Worm (Caenorhabditis elegans) whole organism, young adult: ENCODE results near the gene gcy-14.

Source experiments
- C06A6.2 ChIP-seq: fragments of 200-800 bp; sonication (Bioruptor generic); conservative IDR thresholded peaks from 2 replicates; pipeline ENCODE4 v1.3.6; 2022; ENCODE audit warnings: missing genetic modification characterization, missing compliant biosample characterization
- C17E4.6 ChIP-seq: fragments of 200-800 bp; sonication (Bioruptor generic); IDR thresholded peaks from 2 replicates; pipeline ENCODE4 v1.3.6; 2022; ENCODE audit warnings: missing genetic modification reagents, missing genetic modification characterization, missing compliant biosample characterization
- D2030.7 ChIP-seq: fragments of 200-800 bp; sonication (Bioruptor generic); IDR thresholded peaks from 2 replicates; pipeline ENCODE4 v1.3.6; 2022; ENCODE audit warnings: missing genetic modification reagents, missing genetic modification characterization, missing compliant biosample characterization
- F10E7.11 ChIP-seq: sonication (generic microtip); optimal IDR thresholded peaks from 2 replicates; lab custom pipeline; 2017; ENCODE audit warnings: mild to moderate bottlenecking, missing genetic modification characterization, moderate library complexity, missing compliant biosample characterization
- F22D6.2 ChIP-seq: sonication (generic microtip); optimal IDR thresholded peaks from 2 replicates; lab custom pipeline; 2016; ENCODE audit warnings: mild to moderate bottlenecking, missing genetic modification characterization, missing compliant biosample characterization
- F37B4.10 ChIP-seq: fragments of 200-800 bp; sonication (Bioruptor generic); IDR thresholded peaks from 2 replicates; pipeline ENCODE4 v1.3.6; 2022; ENCODE audit warnings: missing genetic modification characterization, missing compliant biosample characterization
- F39B2.1 ChIP-seq: fragments of 200-800 bp; sonication (Bioruptor generic); IDR thresholded peaks from 2 replicates; pipeline ENCODE4 v1.3.6; 2022; ENCODE audit warnings: missing genetic modification reagents, missing genetic modification characterization, missing compliant biosample characterization
- K12H6.12 ChIP-seq: fragments of 200-800 bp; sonication (Bioruptor generic); optimal IDR thresholded peaks from 2 replicates; lab custom pipeline; 2018; ENCODE audit warnings: mild to moderate bottlenecking, missing genetic modification characterization, missing compliant biosample characterization
- Y53G8AR.9 ChIP-seq: fragments of 200-800 bp; sonication (Bioruptor generic); conservative IDR thresholded peaks from 2 replicates; pipeline ENCODE4 v1.3.6; 2022; ENCODE audit warnings: missing genetic modification reagents, missing genetic modification characterization, missing compliant biosample characterization
- ZK185.1 ChIP-seq: sonication (generic microtip); optimal IDR thresholded peaks from 2 replicates; lab custom pipeline; 2016; ENCODE audit warnings: mild to moderate bottlenecking, missing genetic modification characterization, missing compliant biosample characterization; ENCODE audit not compliant: poor library complexity, severe bottlenecking
- aptf-2 ChIP-seq: fragments of 200-800 bp; sonication (Bioruptor generic); conservative IDR thresholded peaks from 2 replicates; pipeline ENCODE4 v1.3.6; 2022; ENCODE audit warnings: missing genetic modification reagents, missing genetic modification characterization, missing compliant biosample characterization
- bed-1 ChIP-seq: fragments of 200-800 bp; sonication (Bioruptor generic); IDR thresholded peaks from 2 replicates; pipeline ENCODE4 v1.3.6; 2022; ENCODE audit warnings: missing genetic modification reagents, missing genetic modification characterization, missing compliant biosample characterization
- ceh-100 ChIP-seq: fragments of 200-800 bp; sonication (Bioruptor generic); IDR thresholded peaks from 2 replicates; pipeline ENCODE4 v1.3.6; 2022; ENCODE audit warnings: missing genetic modification reagents, missing genetic modification characterization, missing compliant biosample characterization
- ceh-27 ChIP-seq: fragments of 200-800 bp; sonication (Bioruptor generic); optimal IDR thresholded peaks from 2 replicates; lab custom pipeline; 2018; ENCODE audit warnings: mild to moderate bottlenecking, missing genetic modification characterization, moderate library complexity, missing compliant biosample characterization
- ceh-91 ChIP-seq: fragments of 200-800 bp; sonication (Bioruptor generic); IDR thresholded peaks from 2 replicates; pipeline ENCODE4 v1.3.6; 2022; ENCODE audit warnings: missing genetic modification reagents, missing genetic modification characterization, missing compliant biosample characterization
- chd-7 ChIP-seq: sonication (generic microtip); optimal IDR thresholded peaks from 2 replicates; lab custom pipeline; 2016; ENCODE audit warnings: mild to moderate bottlenecking, missing genetic modification characterization, moderate library complexity, missing compliant biosample characterization
- dox-1 ChIP-seq: fragments of 200-800 bp; sonication (Bioruptor generic); IDR thresholded peaks from 2 replicates; pipeline ENCODE4 v1.3.6; 2022; ENCODE audit warnings: missing genetic modification reagents, missing genetic modification characterization, missing compliant biosample characterization
- him-1 ChIP-seq: sonication (generic microtip); optimal IDR thresholded peaks from 2 replicates; lab custom pipeline; 2016; ENCODE audit warnings: missing genotype, missing genetic modification reagents, missing genetic modification characterization, missing compliant biosample characterization
- hsf-1 ChIP-seq: fragments of 200-800 bp; sonication (Bioruptor generic); IDR thresholded peaks from 2 replicates; pipeline ENCODE4 v1.3.6; 2022; ENCODE audit warnings: missing genetic modification reagents, missing genetic modification characterization, missing compliant biosample characterization
- lag-1 ChIP-seq: fragments of 200-800 bp; sonication (Bioruptor generic); IDR thresholded peaks from 2 replicates; pipeline ENCODE4 v1.3.6; 2022; ENCODE audit warnings: missing genetic modification reagents, missing genetic modification characterization, missing compliant biosample characterization
- lin-35 ChIP-seq, 3 experiments: fragments of 150-350 bp in 2 of 3; sonication (generic microtip) in 1 of 3; optimal IDR thresholded peaks; 2 replicates each; lab custom pipeline; 2014 to 2018; ENCODE audit warnings: missing biosample characterization in 3 of 3, missing genetic modification characterization in 3 of 3, missing genetic modification reagents in 3 of 3
- madf-3 ChIP-seq: fragments of 200-800 bp; sonication (Bioruptor generic); IDR thresholded peaks from 2 replicates; pipeline ENCODE4 v1.3.6; 2022; ENCODE audit warnings: missing genetic modification reagents, missing genetic modification characterization, missing compliant biosample characterization
- madf-8 ChIP-seq: fragments of 200-800 bp; sonication (Bioruptor generic); conservative IDR thresholded peaks from 2 replicates; pipeline ENCODE4 v1.3.6; 2022; ENCODE audit warnings: missing genetic modification reagents, missing genetic modification characterization, missing compliant biosample characterization
- nhr-120 ChIP-seq: fragments of 200-800 bp; sonication (Bioruptor generic); IDR thresholded peaks from 2 replicates; pipeline ENCODE4 v1.3.6; 2022; ENCODE audit warnings: missing genetic modification characterization, missing compliant biosample characterization
- nhr-179 ChIP-seq: sonication (generic microtip); optimal IDR thresholded peaks from 2 replicates; lab custom pipeline; 2016; ENCODE audit warnings: mild to moderate bottlenecking, missing genetic modification characterization, missing compliant biosample characterization
- nhr-90 ChIP-seq: sonication (generic microtip); optimal IDR thresholded peaks from 2 replicates; lab custom pipeline; 2016; ENCODE audit warnings: missing genotype, mild to moderate bottlenecking, missing genetic modification characterization, missing compliant biosample characterization
- rcor-1 ChIP-seq: fragments of 200-800 bp; sonication (Bioruptor generic); IDR thresholded peaks from 2 replicates; pipeline ENCODE4 v1.3.6; 2022; ENCODE audit warnings: missing genetic modification reagents, missing genetic modification characterization, missing compliant biosample characterization
- sdz-38 ChIP-seq: sonication (generic microtip); optimal IDR thresholded peaks from 2 replicates; lab custom pipeline; 2016; ENCODE audit warnings: missing genotype, missing genetic modification characterization, missing compliant biosample characterization
- sea-2 ChIP-seq: fragments of 200-800 bp; sonication (Bioruptor generic); IDR thresholded peaks from 2 replicates; pipeline ENCODE4 v1.3.6; 2022; ENCODE audit warnings: missing genetic modification characterization, missing compliant biosample characterization
- snpc-4 ChIP-seq, 5 experiments: fragments of 150-350 bp in 1 of 5; sonication (generic microtip) in 4 of 5; optimal IDR thresholded peaks; 2 replicates each; lab custom pipeline; 2014 to 2018; ENCODE audit warnings: missing genetic modification characterization in 5 of 5, missing biosample characterization in 3 of 5, antibody characterized with exemption in 2 of 5, mild to moderate bottlenecking in 2 of 5, missing compliant biosample characterization in 2 of 5, missing genotype in 2 of 5, moderate library complexity in 2 of 5, missing genetic modification reagents in 1 of 5
- somi-1 ChIP-seq: fragments of 200-800 bp; sonication (Bioruptor generic); optimal IDR thresholded peaks from 2 replicates; lab custom pipeline; 2018; ENCODE audit warnings: mild to moderate bottlenecking, missing genetic modification characterization, missing compliant biosample characterization
- tbp1 ChIP-seq: fragments of 200-800 bp; sonication (Bioruptor generic); optimal IDR thresholded peaks from 2 replicates; lab custom pipeline; 2018; ENCODE audit warnings: mild to moderate bottlenecking, missing genetic modification characterization, missing compliant biosample characterization
- unc-62 ChIP-seq: fragments of 150-350 bp; optimal IDR thresholded peaks from 2 replicates; lab custom pipeline; 2014; ENCODE audit warnings: missing biosample characterization, missing genetic modification reagents, missing genetic modification characterization
- xnd-1 ChIP-seq: sonication (generic microtip); optimal IDR thresholded peaks from 2 replicates; lab custom pipeline; 2016; ENCODE audit warnings: missing genotype, missing genetic modification reagents, missing genetic modification characterization, missing compliant biosample characterization
- ztf-25 ChIP-seq: fragments of 200-800 bp; sonication (Bioruptor generic); IDR thresholded peaks from 2 replicates; pipeline ENCODE4 v1.3.6; 2022; ENCODE audit warnings: missing genetic modification reagents, missing genetic modification characterization, missing compliant biosample characterization

gcy-14 gene

ce11 chrV:14868181-14868580, at the start of gene gcy-14:
gcy-14 (minus strand) TSS chrV:14868281.
- TF ChIP-seq madf-8 (no peak), sdz-38 (tag; lab: Kevin White, UChicago) (no peak), snpc-4 (GFP tag; optimal IDR thresholded peaks at IDR 0.05; lab: Kevin White, UChicago) (no peak), snpc-4 (tag; optimal IDR thresholded peaks at IDR 0.05; lab: Kevin White, UChicago) (no peak), C06A6.2 (no peak), chd-7 (tag; lab: Kevin White, UChicago) (no peak), lag-1 (GFP tag; lab: Robert Waterston, UW) (no peak), madf-3 (GFP tag; lab: Robert Waterston, UW) (no peak)

DNA sequence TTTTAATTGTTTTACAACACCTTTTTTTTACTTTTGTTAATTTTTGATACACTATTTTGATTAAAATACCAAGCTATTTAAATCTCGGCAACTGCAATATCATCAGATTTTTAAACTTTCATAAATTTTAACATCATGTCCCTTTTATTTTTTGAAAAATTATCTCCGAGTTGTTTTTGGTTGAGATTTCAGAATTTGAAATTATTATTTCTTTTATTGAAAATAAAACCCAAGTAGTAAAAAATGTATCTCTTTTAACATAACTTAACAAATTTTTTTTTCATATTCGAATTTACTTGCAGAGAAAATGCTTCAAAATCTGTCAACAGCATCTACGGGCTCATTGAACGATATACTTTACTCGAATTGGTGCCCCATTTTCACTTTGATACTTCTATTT, 47.5 kb upstream of the gcy-14 start, which contains the start of gene H12D21.11:
Gene H12D21.11 (plus strand): TSS at position 301 of the 400 bp plus-strand sequence.
- TF ChIP-seq ceh-91 (GFP tag; lab: Robert Waterston, UW), result no peak
- TF ChIP-seq bed-1 (GFP tag; lab: Robert Waterston, UW), result no peak

DNA sequence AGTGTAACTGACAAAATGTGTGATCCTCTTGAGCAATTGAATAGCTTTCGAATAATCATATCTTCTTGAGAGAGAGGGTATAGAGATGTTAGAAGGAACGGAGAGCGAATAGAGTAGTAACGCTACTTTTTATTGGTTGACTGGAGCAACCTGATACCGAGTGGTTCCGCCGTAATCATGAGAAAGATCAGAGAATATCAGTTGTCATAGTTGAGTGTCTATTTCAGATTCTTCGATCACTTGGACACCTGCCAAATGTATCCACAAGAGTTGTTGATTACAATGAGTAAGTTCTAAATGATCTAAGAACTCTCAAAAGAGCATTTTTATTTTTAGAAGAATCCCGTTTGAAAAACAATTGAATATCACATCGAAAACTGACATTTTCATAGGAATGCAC, 42.7 kb upstream of the gcy-14 start:
- no peak for TF ChIP-seq hsf-1
- no peak for TF ChIP-seq ZK185.1 (tag; lab: Kevin White, UChicago)
- TF ChIP-seq F37B4.10 (GFP tag; lab: Robert Waterston, UW), result no peak
- no peak for TF ChIP-seq C06A6.2
- TF ChIP-seq Y53G8AR.9 (GFP tag; lab: Robert Waterston, UW), result no peak
- TF ChIP-seq aptf-2 (GFP tag; lab: Robert Waterston, UW), result no peak
- TF ChIP-seq F10E7.11 (tag; lab: Kevin White, UChicago), result no peak
- no peak for TF ChIP-seq xnd-1 (tag; lab: Kevin White, UChicago)
- no peak for TF ChIP-seq him-1
- TF ChIP-seq somi-1 (GFP tag; lab: Kevin White, UChicago), result no peak
- TF ChIP-seq C17E4.6 (GFP tag; lab: Robert Waterston, UW), result no peak
- TF ChIP-seq D2030.7 (GFP tag; lab: Robert Waterston, UW), result no peak
- TF ChIP-seq nhr-120, result no peak
- TF ChIP-seq ceh-27, result no peak
- no peak for TF ChIP-seq lag-1 (GFP tag; lab: Robert Waterston, UW)
- TF ChIP-seq ceh-100 (GFP tag; lab: Robert Waterston, UW), result no peak
- no peak for TF ChIP-seq ztf-25 (GFP tag; lab: Robert Waterston, UW)
- no peak for TF ChIP-seq sea-2

ce11 chrV:14909331-14909835, 41.3 kb upstream of the gcy-14 start, which contains the start of gene H12D21.9:
H12D21.9 (minus strand) TSS chrV:14909478.
- no peak for TF ChIP-seq F10E7.11 (tag; lab: Kevin White, UChicago)
- TF ChIP-seq dox-1, result no peak
- TF ChIP-seq him-1, result no peak
- no peak for TF ChIP-seq rcor-1 (GFP tag; lab: Robert Waterston, UW)
- TF ChIP-seq lin-35 (GFP tag; optimal IDR thresholded peaks at IDR 0.05; lab: Kevin White, UChicago), result no peak
- no peak for TF ChIP-seq K12H6.12 (tag; lab: Kevin White, UChicago)
- no peak for TF ChIP-seq unc-62
- no peak for TF ChIP-seq bed-1 (GFP tag; lab: Robert Waterston, UW)
- TF ChIP-seq F22D6.2 (tag; lab: Kevin White, UChicago), result no peak
- no peak for TF ChIP-seq madf-3 (GFP tag; lab: Robert Waterston, UW)
- TF ChIP-seq nhr-90 (tag; lab: Kevin White, UChicago), result no peak
- no peak for TF ChIP-seq F39B2.1 (GFP tag; lab: Robert Waterston, UW)
- no peak for TF ChIP-seq tbp1 (GFP tag; lab: Kevin White, UChicago)
- TF ChIP-seq nhr-179 (tag; lab: Kevin White, UChicago), result no peak
